Fruit fly (Drosophila melanogaster): ENCODE results near the gene Men-b.

Gene Men-b

DNA sequence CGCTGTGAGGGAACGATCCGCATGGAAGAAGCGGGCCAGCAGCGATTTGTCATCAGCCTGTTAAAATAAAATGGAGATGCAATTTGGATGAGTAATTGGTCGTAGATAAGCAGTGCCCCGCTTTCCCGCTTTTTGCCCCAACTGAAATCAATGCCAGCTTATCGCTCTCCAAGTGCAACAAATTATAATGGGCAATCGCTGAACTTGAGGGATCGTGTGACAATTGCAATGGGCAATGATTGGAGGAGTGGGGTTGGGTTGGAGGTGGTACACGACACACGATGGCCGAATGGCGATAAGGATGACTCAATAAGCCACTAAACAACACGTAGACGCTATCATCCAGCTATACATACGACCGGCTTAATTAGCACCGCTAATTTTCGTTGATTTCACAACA lies 22.7 kb upstream of the Men-b start (continued):
- TF ChIP-seq corto (GFP tag; optimal IDR thresholded peaks at IDR 0.05) (no peak), vnd (GFP tag; IDR thresholded peaks at IDR 0.05; ENCODE audit: partially characterized antibody) (no peak), repo (GFP tag; optimal IDR thresholded peaks at IDR 0.05) (no peak), vfl (GFP tag; optimal IDR thresholded peaks at IDR 0.05) (no peak), p53 (GFP tag; optimal IDR thresholded peaks at IDR 0.05) (no peak), CG8281 (tag; optimal IDR thresholded peaks at IDR 0.05) (no peak)

DNA sequence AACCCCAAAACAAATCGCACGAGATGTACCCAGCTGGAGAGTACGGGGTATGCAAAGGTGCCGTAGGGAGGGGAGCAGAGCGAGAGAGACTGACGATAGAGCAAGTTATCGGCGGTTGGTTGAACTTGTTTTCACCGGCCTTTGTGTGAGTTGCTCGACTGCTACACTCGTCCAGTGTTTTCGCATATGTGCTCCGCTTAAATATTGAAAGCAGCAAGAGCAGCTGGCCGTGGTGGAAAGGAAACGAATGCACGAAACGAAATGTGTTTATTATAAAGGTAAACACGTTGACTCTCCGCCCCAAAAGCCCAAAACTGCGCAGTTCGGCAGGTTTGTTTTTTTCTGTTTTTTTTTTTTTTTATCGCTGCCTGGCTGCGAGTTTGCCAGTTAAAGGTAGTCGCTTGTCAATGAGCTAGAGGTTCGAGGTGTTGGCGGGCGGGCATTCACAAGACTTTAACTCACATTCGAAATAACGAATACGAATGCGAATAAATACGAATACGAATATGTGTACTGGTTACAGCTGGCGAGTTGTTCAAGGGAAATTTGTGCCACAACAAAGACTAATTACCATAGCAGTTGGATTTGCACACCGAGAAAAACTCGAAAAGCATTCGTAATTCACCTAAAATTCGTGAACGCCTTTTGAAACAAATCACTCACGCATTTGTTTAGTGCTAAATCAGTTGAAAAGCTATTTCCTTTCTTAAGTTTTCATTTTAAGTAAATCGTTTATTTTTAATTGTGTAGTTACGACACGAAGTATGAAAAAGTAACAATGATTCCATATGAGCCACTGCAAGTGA lies 21.7 kb upstream of the Men-b start:
- peak; percentile 6; the same call in 1 of the 3 replicates for TF ChIP-seq row (GFP tag; IDR thresholded peaks at IDR 0.05)
- TF ChIP-seq CG11456 (GFP tag; IDR thresholded peaks at IDR 0.05): no peak
- TF ChIP-seq sim (GFP tag; IDR thresholded peaks at IDR 0.05): no peak
- TF ChIP-seq CG7372 (GFP tag; IDR thresholded peaks at IDR 0.05): no peak
- no peak for TF ChIP-seq Hmx (GFP tag; optimal IDR thresholded peaks at IDR 0.05)
- TF ChIP-seq gsb-n (tag; optimal IDR thresholded peaks at IDR 0.05): no peak
- TF ChIP-seq zf30C (GFP tag; optimal IDR thresholded peaks at IDR 0.05): no peak
- no peak for TF ChIP-seq exex (tag; optimal IDR thresholded peaks at IDR 0.05)
- peak; percentile 47; the same call in 1 of the 2 replicates for TF ChIP-seq stc (GFP tag; IDR thresholded peaks at IDR 0.05)
- no peak for TF ChIP-seq CG1024 (GFP tag; IDR thresholded peaks at IDR 0.05)
- no peak for TF ChIP-seq Stat92E (GFP tag; optimal IDR thresholded peaks at IDR 0.05)
- no peak for TF ChIP-seq CG11695 (GFP tag; IDR thresholded peaks at IDR 0.05)
- TF ChIP-seq vnd (GFP tag; IDR thresholded peaks at IDR 0.05; ENCODE audit: partially characterized antibody): no peak
- peak; percentile 27 for TF ChIP-seq Dip3 (GFP tag; optimal IDR thresholded peaks at IDR 0.05)
- TF ChIP-seq CG34376 (GFP tag; optimal IDR thresholded peaks at IDR 0.05): no peak
- no peak for TF ChIP-seq CG32767 (GFP tag; IDR thresholded peaks at IDR 0.05)
- peak; percentile 32; the same call in 1 of the 2 replicates for TF ChIP-seq Ptx1 (GFP tag; IDR thresholded peaks at IDR 0.05)
- peak; percentile 97 for TF ChIP-seq chinmo (GFP tag; IDR thresholded peaks at IDR 0.05; ENCODE audit: partially characterized antibody)
- TF ChIP-seq Eip74EF (GFP tag; optimal IDR thresholded peaks at IDR 0.05): no peak
- TF ChIP-seq CkIIα-i1 (GFP tag; IDR thresholded peaks at IDR 0.05): no peak
- peak; percentile 56; the same call in 1 of the 3 replicates for TF ChIP-seq CG6175 (GFP tag; IDR thresholded peaks at IDR 0.05)
- TF ChIP-seq fu2 (GFP tag; optimal IDR thresholded peaks at IDR 0.05): no peak
- TF ChIP-seq al (GFP tag; IDR thresholded peaks at IDR 0.05): peak; percentile 50; the same call in 1 of the 2 replicates
- TF ChIP-seq Drgx (GFP tag; IDR thresholded peaks at IDR 0.05): peak; percentile 74
- TF ChIP-seq hb (GFP tag; IDR thresholded peaks at IDR 0.05; ENCODE audit: partially characterized antibody): no peak
- no peak for TF ChIP-seq crp (GFP tag; optimal IDR thresholded peaks at IDR 0.05)
- TF ChIP-seq B-H2 (GFP tag; optimal IDR thresholded peaks at IDR 0.05): peak; percentile 35
- TF ChIP-seq CG32772 (GFP tag; IDR thresholded peaks at IDR 0.05): 0 out of 2 replicates have a peak, but pooled peaks have one; percentile 56
- no peak for TF ChIP-seq ERR (GFP tag; optimal IDR thresholded peaks at IDR 0.05)
- no peak for TF ChIP-seq CG1647 (GFP tag; optimal IDR thresholded peaks at IDR 0.05)
- TF ChIP-seq Doc2 (GFP tag; IDR thresholded peaks at IDR 0.05): no peak
- no peak for TF ChIP-seq gcm2 (GFP tag; optimal IDR thresholded peaks at IDR 0.05)
- TF ChIP-seq lmd (GFP tag; IDR thresholded peaks at IDR 0.05): peak; percentile 18; the same call in 1 of the 2 replicates
- no peak for TF ChIP-seq usp (GFP tag; optimal IDR thresholded peaks at IDR 0.05)
- peak; percentile 76 for TF ChIP-seq sens (GFP tag)
- no peak for TF ChIP-seq Sox100B (GFP tag; optimal IDR thresholded peaks at IDR 0.05)
- no peak for TF ChIP-seq CG31365 (tag; optimal IDR thresholded peaks at IDR 0.05)
- TF ChIP-seq CG6254 (GFP tag; optimal IDR thresholded peaks at IDR 0.05): no peak
- TF ChIP-seq tgo (GFP tag; IDR thresholded peaks at IDR 0.05): no peak
- no peak for TF ChIP-seq CG4820 (GFP tag; optimal IDR thresholded peaks at IDR 0.05)
- peak; percentile 45 for TF ChIP-seq lbe (GFP tag; optimal IDR thresholded peaks at IDR 0.05)
- no peak for TF ChIP-seq pnt (GFP tag; optimal IDR thresholded peaks at IDR 0.05)
- no peak for TF ChIP-seq C15 (GFP tag; IDR thresholded peaks at IDR 0.05)

All from whole organism, embryonic.